Fruit fly (Drosophila melanogaster) whole organism, embryonic: Measurements from ENCODE around the gene CG5973.

ENCODE experiments used
- Adf1 ChIP-seq: fragments of 200-800 bp; sonication (Bioruptor generic); IDR thresholded peaks from 2 replicates; pipeline ENCODE4 v1.3.6; 2022; ENCODE audit warnings: missing biosample characterization, missing genetic modification characterization
- Bdp1 ChIP-seq: fragments of 200-800 bp; sonication (Bioruptor generic); optimal IDR thresholded peaks from 3 replicates; lab custom pipeline; 2016; ENCODE audit warnings: missing biosample characterization, missing genetic modification characterization
- CG11723 ChIP-seq: fragments of 200-800 bp; sonication (Bioruptor generic); optimal IDR thresholded peaks from 2 replicates; lab custom pipeline; 2017; ENCODE audit warnings: missing biosample characterization, mild to moderate bottlenecking, missing genetic modification characterization
- CG12299 ChIP-seq: fragments of 200-800 bp; sonication (Bioruptor generic); optimal IDR thresholded peaks from 2 replicates; lab custom pipeline; 2018; ENCODE audit warnings: missing biosample characterization, mild to moderate bottlenecking, missing genetic modification characterization
- CG15479 ChIP-seq: fragments of 200-800 bp; sonication (Bioruptor generic); optimal IDR thresholded peaks from 3 replicates; lab custom pipeline; 2019; ENCODE audit warnings: missing biosample characterization, mild to moderate bottlenecking, missing genetic modification characterization, moderate library complexity
- CG17568 ChIP-seq: fragments of 200-800 bp; sonication (Bioruptor generic); optimal IDR thresholded peaks from 2 replicates; lab custom pipeline; 2018; ENCODE audit warnings: missing biosample characterization, mild to moderate bottlenecking, missing genetic modification characterization, moderate library complexity
- CG30403 ChIP-seq: fragments of 200-800 bp; sonication (Bioruptor generic); optimal IDR thresholded peaks from 3 replicates; lab custom pipeline; 2016; ENCODE audit warnings: missing biosample characterization, missing genetic modification characterization
- CG4328 ChIP-seq: fragments of 200-800 bp; sonication (Bioruptor generic); optimal IDR thresholded peaks from 3 replicates; lab custom pipeline; 2017; ENCODE audit warnings: missing biosample characterization, missing genetic modification reagents, missing genetic modification characterization
- CG4820 ChIP-seq: fragments of 200-800 bp; sonication (Bioruptor generic); optimal IDR thresholded peaks from 3 replicates; lab custom pipeline; 2016; ENCODE audit warnings: missing biosample characterization, missing genetic modification characterization
- CG4854 ChIP-seq: fragments of 200-800 bp; sonication (Bioruptor generic); optimal IDR thresholded peaks from 2 replicates; lab custom pipeline; 2016; ENCODE audit warnings: missing biosample characterization, missing genetic modification characterization, inconsistent platforms
- CG6254 ChIP-seq: fragments of 200-800 bp; sonication (Bioruptor generic); optimal IDR thresholded peaks from 3 replicates; lab custom pipeline; 2017; ENCODE audit warnings: mild to moderate bottlenecking, missing biosample characterization, missing genetic modification reagents, missing genetic modification characterization
- CG6683 ChIP-seq: fragments of 200-800 bp; sonication (Bioruptor generic); optimal IDR thresholded peaks from 2 replicates; lab custom pipeline; 2017; ENCODE audit warnings: missing biosample characterization, mild to moderate bottlenecking, missing genetic modification characterization, missing genetic modification reagents
- CG7963 ChIP-seq: fragments of 200-800 bp; sonication (Bioruptor generic); IDR thresholded peaks from 3 replicates; pipeline ENCODE4 v1.3.6; 2022; ENCODE audit warnings: missing biosample characterization, missing genetic modification characterization; ENCODE audit not compliant: partially characterized antibody
- CTCF ChIP-seq: fragments of 200-800 bp; sonication (Bioruptor generic); optimal IDR thresholded peaks from 2 replicates; lab custom pipeline; 2017; ENCODE audit warnings: missing biosample characterization, mild to moderate bottlenecking, missing genetic modification characterization, moderate library complexity
- Camta ChIP-seq: fragments of 200-800 bp; sonication (Bioruptor generic); optimal IDR thresholded peaks from 2 replicates; lab custom pipeline; 2016; ENCODE audit warnings: missing biosample characterization, missing genetic modification characterization
- D19A ChIP-seq: fragments of 200-800 bp; optimal IDR thresholded peaks from 3 replicates; lab custom pipeline; 2019; ENCODE audit warnings: missing biosample characterization, mild to moderate bottlenecking, missing genetic modification characterization, moderate library complexity
- Dfd ChIP-seq, 2 experiments: fragments of >200 bp; optimal IDR thresholded peaks; 2 replicates each; lab custom pipeline; 2017; ENCODE audit warnings: missing biosample characterization in 2 of 2, missing genetic modification characterization in 2 of 2
- Eip74EF ChIP-seq, 2 experiments: fragments of 200-800 bp in 1 of 2; fragments of >200 bp in 1 of 2; sonication (Bioruptor generic) in 1 of 2; optimal IDR thresholded peaks; 2 replicates each; lab custom pipeline; 2017 to 2019; ENCODE audit warnings: missing biosample characterization in 2 of 2, missing genetic modification characterization in 2 of 2, mild to moderate bottlenecking in 1 of 2, moderate library complexity in 1 of 2
- Fer2 ChIP-seq: fragments of 200-800 bp; sonication (Bioruptor generic); optimal IDR thresholded peaks from 2 replicates; lab custom pipeline; 2018; ENCODE audit warnings: missing biosample characterization, mild to moderate bottlenecking, missing genetic modification characterization, moderate library complexity
- Gsc ChIP-seq: fragments of 200-800 bp; sonication (Bioruptor generic); IDR thresholded peaks from 2 replicates; pipeline ENCODE4 v1.3.6; 2022; ENCODE audit warnings: missing biosample characterization, missing genetic modification characterization
- HmgD ChIP-seq: fragments of 200-800 bp; sonication (Bioruptor generic); optimal IDR thresholded peaks from 3 replicates; lab custom pipeline; 2016; ENCODE audit warnings: missing biosample characterization, missing genetic modification characterization
- Nf-YC ChIP-seq: fragments of 200-800 bp; optimal IDR thresholded peaks from 3 replicates; lab custom pipeline; 2019; ENCODE audit warnings: missing biosample characterization, mild to moderate bottlenecking, missing genetic modification characterization, moderate library complexity
- Side ChIP-seq: fragments of 200-800 bp; sonication (Bioruptor generic); optimal IDR thresholded peaks from 2 replicates; lab custom pipeline; 2016; ENCODE audit warnings: missing biosample characterization, missing genetic modification characterization
- Spps ChIP-seq: fragments of 200-800 bp; sonication (Bioruptor generic); optimal IDR thresholded peaks from 2 replicates; lab custom pipeline; 2018; ENCODE audit warnings: missing biosample characterization, mild to moderate bottlenecking, missing genetic modification characterization
- Trl ChIP-seq, 3 experiments: fragments of >200 bp in 2 of 3; fragments of 200-800 bp in 1 of 3; sonication (Bioruptor generic) in 1 of 3; optimal IDR thresholded peaks; 2 replicates in 1 of 3; 3 replicates in 2 of 3; lab custom pipeline; 2016 to 2017; ENCODE audit warnings: missing biosample characterization in 1 of 3, missing genetic modification characterization in 1 of 3
- Xrp1 ChIP-seq: fragments of 200-800 bp; sonication (Bioruptor generic); IDR thresholded peaks from 2 replicates; pipeline ENCODE4 v1.3.6; 2022; ENCODE audit warnings: missing biosample characterization, missing genetic modification characterization
- ap ChIP-seq: fragments of 200-800 bp; sonication (Bioruptor generic); IDR thresholded peaks from 2 replicates; pipeline ENCODE4 v1.3.6; 2022; ENCODE audit warnings: missing biosample characterization, missing genetic modification characterization
- bab2 ChIP-seq: fragments of 200-800 bp; sonication (Bioruptor generic); optimal IDR thresholded peaks from 2 replicates; lab custom pipeline; 2016; ENCODE audit warnings: missing biosample characterization, missing genetic modification characterization
- bbx ChIP-seq: fragments of 200-800 bp; sonication (Bioruptor generic); IDR thresholded peaks from 2 replicates; pipeline ENCODE4 v1.3.6; 2022; ENCODE audit warnings: missing biosample characterization, missing genetic modification characterization; ENCODE audit not compliant: partially characterized antibody
- danr ChIP-seq: fragments of 200-800 bp; sonication (Bioruptor generic); IDR thresholded peaks from 2 replicates; pipeline ENCODE4 v1.3.6; 2022; ENCODE audit warnings: missing biosample characterization, missing genetic modification characterization
- ems ChIP-seq: fragments of 200-800 bp; sonication (Bioruptor generic); optimal IDR thresholded peaks from 3 replicates; lab custom pipeline; 2016; ENCODE audit warnings: missing biosample characterization, missing genetic modification characterization
- fd96Cb ChIP-seq: fragments of 200-800 bp; sonication (Bioruptor generic); optimal IDR thresholded peaks from 2 replicates; lab custom pipeline; 2018; ENCODE audit warnings: missing biosample characterization, mild to moderate bottlenecking, missing genetic modification characterization, moderate library complexity
- fru ChIP-seq: fragments of >200 bp; optimal IDR thresholded peaks from 2 replicates; lab custom pipeline; 2017
- fu2 ChIP-seq: fragments of 200-800 bp; sonication (Bioruptor generic); optimal IDR thresholded peaks from 2 replicates; lab custom pipeline; 2016; ENCODE audit warnings: missing biosample characterization, missing genetic modification characterization
- grau ChIP-seq: fragments of 200-800 bp; optimal IDR thresholded peaks from 3 replicates; lab custom pipeline; 2019; ENCODE audit warnings: missing biosample characterization, mild to moderate bottlenecking, missing genetic modification characterization, moderate library complexity
- kah ChIP-seq: fragments of 200-800 bp; sonication (Bioruptor generic); optimal IDR thresholded peaks from 2 replicates; lab custom pipeline; 2018; ENCODE audit warnings: missing biosample characterization, mild to moderate bottlenecking, missing genetic modification characterization
- knrl ChIP-seq: fragments of 200-800 bp; sonication (Bioruptor generic); IDR thresholded peaks from 3 replicates; pipeline ENCODE4 v1.3.6; 2022; ENCODE audit warnings: missing biosample characterization, missing genetic modification characterization; ENCODE audit not compliant: partially characterized antibody
- lab ChIP-seq: fragments of 200-800 bp; sonication (Bioruptor generic); optimal IDR thresholded peaks from 3 replicates; lab custom pipeline; 2017; ENCODE audit warnings: missing biosample characterization, missing genetic modification characterization, mild to moderate bottlenecking, moderate library complexity, missing genetic modification reagents
- lmd ChIP-seq: fragments of 200-800 bp; sonication (Bioruptor generic); IDR thresholded peaks from 2 replicates; pipeline ENCODE4 v1.3.6; 2022; ENCODE audit warnings: missing biosample characterization, missing genetic modification characterization
- mam ChIP-seq: fragments of 200-800 bp; sonication (Bioruptor generic); optimal IDR thresholded peaks from 3 replicates; lab custom pipeline; 2016; ENCODE audit warnings: missing biosample characterization, missing genetic modification characterization
- nmo ChIP-seq: fragments of 200-800 bp; sonication (Bioruptor generic); optimal IDR thresholded peaks from 2 replicates; lab custom pipeline; 2018; ENCODE audit warnings: missing biosample characterization, mild to moderate bottlenecking, missing genetic modification characterization, moderate library complexity
- prd ChIP-seq, 3 experiments: fragments of >200 bp in 2 of 3; fragments of 200-800 bp in 1 of 3; sonication (Bioruptor generic) in 1 of 3; optimal IDR thresholded peaks in 2 of 3; IDR thresholded peaks in 1 of 3; 2 replicates in 2 of 3; 3 replicates in 1 of 3; pipeline versions ENCODE4 v1.3.6 to Lab custom; 2017 to 2022; ENCODE audit warnings: missing biosample characterization in 1 of 3, missing genetic modification characterization in 1 of 3
- sens-2 ChIP-seq: fragments of 200-800 bp; sonication (Bioruptor generic); IDR thresholded peaks from 2 replicates; pipeline ENCODE4 v1.3.6; 2022; ENCODE audit warnings: missing biosample characterization, missing genetic modification characterization
- seq ChIP-seq: fragments of 200-800 bp; sonication (Bioruptor generic); IDR thresholded peaks from 2 replicates; pipeline ENCODE4 v1.3.6; 2022; ENCODE audit warnings: missing biosample characterization, missing genetic modification characterization
- slbo ChIP-seq: fragments of 200-800 bp; sonication (Bioruptor generic); IDR thresholded peaks from 2 replicates; pipeline ENCODE4 v1.3.6; 2022; ENCODE audit warnings: missing biosample characterization, missing genetic modification characterization
- slou ChIP-seq: fragments of 200-800 bp; sonication (Bioruptor generic); optimal IDR thresholded peaks from 3 replicates; lab custom pipeline; 2016; ENCODE audit warnings: missing biosample characterization, missing genetic modification characterization
- tup ChIP-seq: fragments of 200-800 bp; sonication (Bioruptor generic); optimal IDR thresholded peaks from 2 replicates; lab custom pipeline; 2016; ENCODE audit warnings: missing biosample characterization, mild to moderate bottlenecking, missing genetic modification characterization, moderate library complexity

CG5973 gene

dm6 chr2L:7411947-7412621 is 25.2 kb upstream of the CG5973 start, which contains the start of gene chm (continued):
- peak; percentile 26 for TF ChIP-seq Nf-YC
- 0 out of 2 replicates have a peak, but pooled peaks have one; percentile 24 for TF ChIP-seq Xrp1
- TF ChIP-seq CG6254 (GFP tag; lab: Kevin White, UChicago) = no peak
- peak; percentile 87 for TF ChIP-seq bbx (GFP tag; lab: Robert Waterston, UW)
- TF ChIP-seq CG4820 (GFP tag; lab: Kevin White, UChicago) = no peak
- peak; percentile 67 for TF ChIP-seq slbo
- no peak for TF ChIP-seq kah (GFP tag; lab: Kevin White, UChicago)
- TF ChIP-seq ems (GFP tag; lab: Kevin White, UChicago) = no peak
- TF ChIP-seq CG30403 (GFP tag; lab: Kevin White, UChicago) = peak; percentile 57
- no peak for TF ChIP-seq CG4854
- no peak for TF ChIP-seq lab
- TF ChIP-seq mam (GFP tag; lab: Kevin White, UChicago) = peak; percentile 59

DNA sequence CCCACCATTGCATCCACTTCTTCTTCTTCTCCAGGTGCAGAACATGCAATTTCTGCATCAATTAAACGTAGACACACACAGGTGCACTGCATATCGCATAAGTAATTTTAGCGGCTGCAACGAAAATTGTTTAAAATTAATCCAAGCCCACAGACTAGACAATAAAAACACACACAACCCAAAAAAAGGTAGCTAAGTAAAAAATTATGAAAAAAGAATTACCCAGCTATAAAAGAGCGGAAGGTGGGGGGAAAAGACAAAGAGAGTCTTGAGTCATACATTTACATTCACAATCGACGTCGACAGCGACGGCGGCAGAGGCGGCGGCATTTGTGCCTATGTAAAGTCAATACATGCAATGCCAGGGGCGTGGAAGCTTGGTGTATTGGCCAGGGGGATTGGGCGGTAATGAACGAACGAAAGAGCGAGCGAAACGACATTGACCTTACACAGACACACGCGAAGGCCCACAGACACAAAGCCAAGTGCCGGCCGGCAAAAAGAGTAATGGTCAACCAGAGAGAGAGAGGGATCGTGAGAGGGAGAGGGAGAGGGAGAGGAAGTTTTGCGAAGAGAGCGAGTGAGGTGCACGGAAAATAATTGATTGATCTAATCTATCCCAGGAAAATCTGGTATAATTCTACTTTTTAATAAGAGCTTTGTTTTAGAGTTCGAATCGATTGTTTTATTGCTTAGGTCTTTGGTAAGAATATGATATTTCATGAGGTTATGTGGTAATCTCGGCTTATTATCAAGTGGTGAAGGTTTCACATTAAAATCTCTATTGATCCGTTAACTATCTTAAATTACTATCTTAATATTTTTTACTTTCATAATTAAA is 18.9 kb upstream of the CG5973 start:
- TF ChIP-seq knrl (no peak), grau (tag; lab: Kevin White, UChicago) (no peak), Trl (optimal IDR thresholded peaks at IDR 0.05; lab: Kevin White, UChicago) (peak; percentile 83 to 84), Trl (GFP tag; optimal IDR thresholded peaks at IDR 0.05; lab: Kevin White, UChicago) (no peak), CG17568 (GFP tag; lab: Kevin White, UChicago) (no peak), fu2 (no peak), slou (GFP tag; lab: Kevin White, UChicago) (no peak), tup (GFP tag; lab: Kevin White, UChicago) (no peak), Dfd (GFP tag; optimal IDR thresholded peaks at IDR 0.05; lab: Kevin White, UChicago) (no peak), CG7963 (GFP tag; lab: Robert Waterston, UW) (no peak), CG12299 (no peak), danr (GFP tag; lab: Robert Waterston, UW) (no peak), CG30403 (GFP tag; lab: Kevin White, UChicago) (no peak), Side (GFP tag; lab: Kevin White, UChicago) (no peak), Bdp1 (no peak), Adf1 (GFP tag; lab: Robert Waterston, UW) (peak; percentile 88), CG15479 (GFP tag; lab: Kevin White, UChicago) (peak; percentile 9), Eip74EF (GFP tag; optimal IDR thresholded peaks at IDR 0.05; lab: Kevin White, UChicago) (no peak), bab2 (no peak), ap (GFP tag; lab: Robert Waterston, UW) (no peak), CG4328 (GFP tag; lab: Kevin White, UChicago) (no peak), nmo (GFP tag; lab: Kevin White, UChicago) (no peak), Spps (no peak), CG6683 (GFP tag; lab: Kevin White, UChicago) (no peak), CTCF (GFP tag; lab: Kevin White, UChicago) (no peak), Fer2 (tag; lab: Kevin White, UChicago) (no peak), Gsc (GFP tag; lab: Robert Waterston, UW) (no peak), prd (optimal IDR thresholded peaks at IDR 0.05; lab: Kevin White, UChicago) (no peak), prd (GFP tag; IDR thresholded peaks at IDR 0.05; lab: Robert Waterston, UW) (no peak), sens-2 (no peak), fd96Cb (no peak), seq (GFP tag; lab: Robert Waterston, UW) (no peak), fru (no peak), lmd (GFP tag; lab: Robert Waterston, UW) (no peak), Camta (GFP tag; lab: Kevin White, UChicago) (no peak), CG11723 (no peak), D19A (tag; lab: Kevin White, UChicago) (no peak), HmgD (GFP tag; lab: Kevin White, UChicago) (no peak)
